Fruit fly (Drosophila melanogaster): Measurements from ENCODE around the gene CG12395.

CG12395 gene

dm6 chrX:16100726-16101351 is 38.1 kb upstream of the CG12395 start (continued):
- TF ChIP-seq oc (tag; optimal IDR thresholded peaks at IDR 0.05), result no peak
- TF ChIP-seq CG16813 (GFP tag; IDR thresholded peaks at IDR 0.05; ENCODE audit: partially characterized antibody), result no peak
- no peak for TF ChIP-seq Pdp1 (GFP tag; optimal IDR thresholded peaks at IDR 0.05)
- no peak for TF ChIP-seq h (optimal IDR thresholded peaks at IDR 0.05)
- TF ChIP-seq Nf-YC (tag; optimal IDR thresholded peaks at IDR 0.05), result peak; percentile 10
- no peak for TF ChIP-seq Six4 (GFP tag; optimal IDR thresholded peaks at IDR 0.05)
- no peak for TF ChIP-seq MESR4 (GFP tag; optimal IDR thresholded peaks at IDR 0.05)
- TF ChIP-seq ftz-f1 (GFP tag; optimal IDR thresholded peaks at IDR 0.05), result peak; percentile 22
- peak in 1 of 2 experiments; percentile 73 for TF ChIP-seq Hr78 (GFP tag; optimal IDR thresholded peaks at IDR 0.05)
- TF ChIP-seq ems (GFP tag; optimal IDR thresholded peaks at IDR 0.05), result no peak
- no peak for TF ChIP-seq CG3838 (GFP tag; optimal IDR thresholded peaks at IDR 0.05)
- no peak for TF ChIP-seq esg (GFP tag; conservative IDR thresholded peaks at IDR 0.05)
- peak; percentile 60 for TF ChIP-seq sqz (GFP tag; optimal IDR thresholded peaks at IDR 0.05)
- TF ChIP-seq CG32772 (GFP tag; IDR thresholded peaks at IDR 0.05), result peak; percentile 7; the same call in 1 of the 2 replicates
- TF ChIP-seq crol (GFP tag; IDR thresholded peaks at IDR 0.05), result peak; percentile 72; the same call in 1 of the 2 replicates
- peak; percentile 50 for TF ChIP-seq abd-A (tag; optimal IDR thresholded peaks at IDR 0.05)
- no peak for TF ChIP-seq Dfd (GFP tag; optimal IDR thresholded peaks at IDR 0.05)
- TF ChIP-seq sug (tag; optimal IDR thresholded peaks at IDR 0.05), result peak; percentile 21
- no peak for TF ChIP-seq Side (GFP tag; optimal IDR thresholded peaks at IDR 0.05)
- TF ChIP-seq CG11723 (GFP tag; optimal IDR thresholded peaks at IDR 0.05), result no peak
- TF ChIP-seq CG13287 (GFP tag; IDR thresholded peaks at IDR 0.05; ENCODE audit: partially characterized antibody), result no peak
- no peak for TF ChIP-seq lilli (GFP tag; optimal IDR thresholded peaks at IDR 0.05)
- TF ChIP-seq repo (GFP tag; optimal IDR thresholded peaks at IDR 0.05), result no peak
- no peak for TF ChIP-seq scrt (GFP tag; optimal IDR thresholded peaks at IDR 0.05)
- no peak for TF ChIP-seq bbx (GFP tag; IDR thresholded peaks at IDR 0.05; ENCODE audit: partially characterized antibody)
- TF ChIP-seq mirr (GFP tag; optimal IDR thresholded peaks at IDR 0.05), result peak; percentile 11
- no peak for TF ChIP-seq gcm (GFP tag; optimal IDR thresholded peaks at IDR 0.05)

- TF ChIP-seq CG10431 (GFP tag; optimal IDR thresholded peaks at IDR 0.05) (no peak), CG1832 (GFP tag; optimal IDR thresholded peaks at IDR 0.05) (no peak), Dll (GFP tag; IDR thresholded peaks at IDR 0.05; ENCODE audit: partially characterized antibody) (peak; percentile 74), onecut (GFP tag; IDR thresholded peaks at IDR 0.05) (no peak), nom (GFP tag; optimal IDR thresholded peaks at IDR 0.05) (no peak), zf30C (GFP tag; optimal IDR thresholded peaks at IDR 0.05) (no peak), Scr (GFP tag; IDR thresholded peaks at IDR 0.05; ENCODE audit: partially characterized antibody) (peak; percentile 76), h (optimal IDR thresholded peaks at IDR 0.05) (no peak), cad (GFP tag; optimal IDR thresholded peaks at IDR 0.05) (no peak), eyg (GFP tag; optimal IDR thresholded peaks at IDR 0.05) (no peak), CG2678 (tag; optimal IDR thresholded peaks at IDR 0.05) (no peak), CG9437 (GFP tag; optimal IDR thresholded peaks at IDR 0.05) (no peak), sens (GFP tag) (peak; percentile 84), CG13123 (GFP tag; optimal IDR thresholded peaks at IDR 0.05) (peak; percentile 9), zen (tag; optimal IDR thresholded peaks at IDR 0.05) (no peak), ken (GFP tag; IDR thresholded peaks at IDR 0.05) (no peak), lov (optimal IDR thresholded peaks at IDR 0.05) (no peak), lov (GFP tag; IDR thresholded peaks at IDR 0.05) (no peak), H15 (GFP tag; IDR thresholded peaks at IDR 0.05) (no peak), CG4730 (GFP tag; IDR thresholded peaks at IDR 0.05) (no peak), gfzf (GFP tag; optimal IDR thresholded peaks at IDR 0.05) (peak; percentile 68), CG12659 (GFP tag; optimal IDR thresholded peaks at IDR 0.05) (peak; percentile 79), Taf1 (GFP tag; IDR thresholded peaks at IDR 0.05) (no peak), CG17612 (GFP tag; IDR thresholded peaks at IDR 0.05) (no peak), emc (GFP tag; optimal IDR thresholded peaks at IDR 0.05) (no peak), gcm (GFP tag; optimal IDR thresholded peaks at IDR 0.05) (no peak)
Measured at dm6 chrX:16096488-16096887, 33.8 kb upstream of the CG12395 start.
